Worm (Caenorhabditis elegans) whole organism, L3 larva: ENCODE data around the gene R02D1.2.

Experiments
- elt-3 ChIP-seq, 3 experiments: fragments of 150-350 bp in 1 of 3; sonication (generic microtip) in 2 of 3; optimal IDR thresholded peaks; 2 replicates in 2 of 3; 4 replicates in 1 of 3; lab custom pipeline; 2014 to 2017; ENCODE audit warnings: missing biosample characterization in 3 of 3, missing genetic modification characterization in 3 of 3
- jun-1 ChIP-seq: fragments of 150-350 bp; optimal IDR thresholded peaks from 2 replicates; lab custom pipeline; 2014; ENCODE audit warnings: missing biosample characterization, missing genetic modification reagents, missing genetic modification characterization
- nhr-237 ChIP-seq: fragments of 150-350 bp; optimal IDR thresholded peaks from 2 replicates; lab custom pipeline; 2014; ENCODE audit warnings: missing biosample characterization, missing genetic modification characterization
- pha-4 ChIP-seq: fragments of 150-350 bp; optimal IDR thresholded peaks from 2 replicates; lab custom pipeline; 2014; ENCODE audit warnings: missing biosample characterization, missing genetic modification reagents, missing genetic modification characterization
- ztf-11 ChIP-seq: fragments of 150-350 bp; optimal IDR thresholded peaks from 2 replicates; lab custom pipeline; 2014; ENCODE audit warnings: missing biosample characterization, missing genetic modification characterization

- TF ChIP-seq ztf-11 (tag; lab: Kevin White, UChicago), result no peak
- no peak for TF ChIP-seq nhr-237
- TF ChIP-seq jun-1 (tag; lab: Kevin White, UChicago), result no peak
- TF ChIP-seq pha-4 (tag; lab: Kevin White, UChicago), result no peak
- no peak for TF ChIP-seq elt-3 (tag; optimal IDR thresholded peaks at IDR 0.05; lab: Kevin White, UChicago)
Measured at ce11 chrV:4345714-4346113, 23.1 kb upstream of the R02D1.2 start, which contains the start of gene figl-1.
